Fruit fly (Drosophila melanogaster): ENCODE results near the gene CG31244.

The CG31244 gene

DNA sequence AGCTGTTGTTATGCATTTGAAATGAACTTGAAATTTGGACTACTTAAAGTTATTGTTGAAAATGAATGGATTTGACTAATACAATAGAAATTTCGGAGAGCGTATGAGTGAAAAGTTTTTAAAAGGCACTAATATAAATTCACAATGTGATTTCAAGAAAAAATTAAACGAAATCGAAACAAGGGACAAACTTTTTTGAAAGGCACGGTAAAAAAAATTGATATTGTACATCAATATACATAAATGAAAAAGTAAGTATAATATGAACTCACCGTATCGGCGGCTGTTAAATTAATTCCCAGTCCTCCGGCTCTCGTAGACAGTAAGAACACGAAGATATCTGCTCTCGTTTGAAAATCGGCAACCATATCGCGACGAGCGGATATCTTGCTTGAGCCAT lies at the start of gene CG31244:
CG31244 (minus strand) TSS at position 101 of the 400 bp plus-strand sequence.
- TF ChIP-seq toe (GFP tag; optimal IDR thresholded peaks at IDR 0.05), result no peak
- no peak for TF ChIP-seq Hr96 (GFP tag; optimal IDR thresholded peaks at IDR 0.05)
- no peak for TF ChIP-seq CG1620 (GFP tag; optimal IDR thresholded peaks at IDR 0.05)
- TF ChIP-seq kay (GFP tag; ENCODE audit: borderline replicate concordance), result no peak
- TF ChIP-seq ovo (GFP tag; optimal IDR thresholded peaks at IDR 0.05), result no peak
- no peak for TF ChIP-seq CG7101 (tag; optimal IDR thresholded peaks at IDR 0.05)
- no peak for TF ChIP-seq CG11617 (GFP tag; optimal IDR thresholded peaks at IDR 0.05)
- TF ChIP-seq Clk (GFP tag; optimal IDR thresholded peaks at IDR 0.05), result no peak

DNA sequence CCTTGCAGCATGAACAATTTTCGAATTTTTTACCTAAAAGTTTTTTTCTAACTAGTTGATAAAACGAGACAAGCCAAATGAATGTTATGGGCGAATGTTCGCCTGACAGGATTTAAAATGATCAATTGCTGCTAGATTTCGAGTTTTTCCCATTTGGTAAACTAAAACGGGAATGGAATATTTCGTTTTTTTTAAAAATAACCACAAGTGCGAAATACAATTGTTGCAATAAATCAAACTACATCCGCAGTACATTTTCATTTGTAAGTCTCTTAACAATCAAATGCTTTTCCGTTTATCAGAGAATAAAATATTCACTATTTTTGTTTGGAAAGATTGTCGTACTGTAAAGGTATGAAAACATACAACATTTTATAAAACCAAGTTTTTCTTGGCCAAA lies 26.7 kb upstream of the CG31244 start, which contains the start of gene CG3517:
CG3517 (minus strand) TSS at position 101 of the 400 bp plus-strand sequence.
- TF ChIP-seq Crg-1 (GFP tag; optimal IDR thresholded peaks at IDR 0.05) (no peak), Clk (GFP tag; optimal IDR thresholded peaks at IDR 0.05) (no peak), toe (GFP tag; optimal IDR thresholded peaks at IDR 0.05) (no peak), Hr96 (GFP tag; optimal IDR thresholded peaks at IDR 0.05) (no peak), pad (GFP tag; optimal IDR thresholded peaks at IDR 0.05) (no peak)

DNA sequence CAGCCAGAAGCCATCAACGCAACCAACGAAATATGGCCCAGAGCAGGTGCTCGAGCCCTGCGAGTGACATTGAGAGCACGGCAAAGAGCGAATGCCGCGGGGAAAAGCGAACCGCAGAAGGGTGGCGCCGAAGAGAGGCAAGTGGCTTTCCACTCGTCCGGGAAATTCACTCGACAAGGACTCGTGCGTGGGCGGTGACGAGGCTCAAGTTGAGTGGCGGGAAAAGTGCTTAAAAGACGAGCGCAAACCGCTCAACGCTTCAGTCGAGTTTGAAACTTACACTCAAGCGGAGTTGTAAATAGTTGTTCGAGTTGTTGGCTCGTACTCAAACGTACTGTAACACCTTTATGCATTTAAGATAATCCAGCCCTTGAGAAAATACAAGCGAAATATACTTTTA lies 14.1 kb upstream of the CG31244 start, which contains the start of gene CG31221:
CG31221 (plus strand) TSS at position 256 of the 400 bp plus-strand sequence.
- TF ChIP-seq CG14711 (tag; optimal IDR thresholded peaks at IDR 0.05) (no peak), Mnt (GFP tag; optimal IDR thresholded peaks at IDR 0.05) (no peak), CG7101 (tag; optimal IDR thresholded peaks at IDR 0.05) (no peak), Crg-1 (GFP tag; optimal IDR thresholded peaks at IDR 0.05) (no peak), CG5204 (GFP tag; optimal IDR thresholded peaks at IDR 0.05) (no peak), cnc (optimal IDR thresholded peaks at IDR 0.05) (no peak), cic (GFP tag; optimal IDR thresholded peaks at IDR 0.05) (no peak), pad (GFP tag; optimal IDR thresholded peaks at IDR 0.05) (no peak), CG7045 (GFP tag; optimal IDR thresholded peaks at IDR 0.05) (no peak), tj (GFP tag; optimal IDR thresholded peaks at IDR 0.05) (no peak), Hr96 (GFP tag; optimal IDR thresholded peaks at IDR 0.05) (no peak), CG12768 (GFP tag; optimal IDR thresholded peaks at IDR 0.05) (no peak), CG1620 (GFP tag; optimal IDR thresholded peaks at IDR 0.05) (no peak)

DNA sequence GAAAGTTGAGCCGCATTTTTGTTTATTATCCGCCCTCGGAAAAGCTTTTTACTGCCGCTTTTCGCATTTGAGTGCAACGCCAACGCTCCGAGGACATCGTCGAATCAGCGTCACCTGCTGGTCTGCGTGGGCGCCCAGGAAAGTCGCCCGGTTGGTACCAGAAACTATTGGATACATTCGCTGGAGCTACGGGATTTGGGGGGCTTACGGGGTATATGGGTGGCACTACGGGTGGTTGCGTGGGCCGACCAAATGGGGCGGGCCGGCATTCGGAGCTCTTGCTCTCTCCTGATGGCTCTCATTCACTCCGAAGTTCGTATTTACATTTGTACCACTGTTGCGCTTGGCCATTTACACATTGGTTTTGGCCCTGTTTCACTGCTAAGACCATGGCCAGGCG lies 13.0 kb upstream of the CG31244 start:
- TF ChIP-seq CG7045 (GFP tag; optimal IDR thresholded peaks at IDR 0.05) (no peak), Clk (GFP tag; optimal IDR thresholded peaks at IDR 0.05) (no peak), CG12768 (GFP tag; optimal IDR thresholded peaks at IDR 0.05) (no peak), toe (GFP tag; optimal IDR thresholded peaks at IDR 0.05) (no peak), ovo (GFP tag; optimal IDR thresholded peaks at IDR 0.05) (no peak), tj (GFP tag; optimal IDR thresholded peaks at IDR 0.05) (no peak), Crg-1 (GFP tag; optimal IDR thresholded peaks at IDR 0.05) (no peak), kay (GFP tag; ENCODE audit: borderline replicate concordance) (no peak), CG7101 (tag; optimal IDR thresholded peaks at IDR 0.05) (no peak), pad (GFP tag; optimal IDR thresholded peaks at IDR 0.05) (no peak), CG5204 (GFP tag; optimal IDR thresholded peaks at IDR 0.05) (no peak), cnc (optimal IDR thresholded peaks at IDR 0.05) (no peak), CG1620 (GFP tag; optimal IDR thresholded peaks at IDR 0.05) (no peak), Mnt (GFP tag; optimal IDR thresholded peaks at IDR 0.05) (no peak), cic (GFP tag; optimal IDR thresholded peaks at IDR 0.05) (no peak), CG33017 (tag; optimal IDR thresholded peaks at IDR 0.05) (no peak), Hr96 (GFP tag; optimal IDR thresholded peaks at IDR 0.05) (no peak), bab1 (GFP tag; optimal IDR thresholded peaks at IDR 0.05) (no peak), CG11617 (GFP tag; optimal IDR thresholded peaks at IDR 0.05) (no peak), CG14711 (tag; optimal IDR thresholded peaks at IDR 0.05) (no peak)

DNA sequence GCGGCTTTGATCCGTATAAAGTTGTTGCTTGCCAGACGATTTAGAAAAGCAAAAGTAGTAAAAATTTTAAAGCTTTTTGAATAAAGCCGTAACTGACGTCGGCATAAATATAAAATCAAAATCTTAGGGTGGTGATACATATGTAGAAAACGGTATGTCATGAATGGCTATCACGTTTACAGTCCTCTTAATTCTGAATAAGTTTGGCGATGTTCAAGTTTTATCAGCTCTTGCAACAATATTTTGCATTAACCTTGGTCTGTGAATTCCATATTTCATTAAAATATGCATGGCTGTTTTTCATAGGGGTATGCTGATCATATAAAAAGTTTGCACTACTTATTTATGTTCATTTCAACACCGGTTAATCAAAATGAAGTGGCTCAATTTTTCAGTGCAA lies 10.2 kb upstream of the CG31244 start, which contains the start of gene CG11626:
CG11626 (plus strand) TSS at position 301 of the 400 bp plus-strand sequence.
- TF ChIP-seq CG33017 (tag; optimal IDR thresholded peaks at IDR 0.05), result no peak

DNA sequence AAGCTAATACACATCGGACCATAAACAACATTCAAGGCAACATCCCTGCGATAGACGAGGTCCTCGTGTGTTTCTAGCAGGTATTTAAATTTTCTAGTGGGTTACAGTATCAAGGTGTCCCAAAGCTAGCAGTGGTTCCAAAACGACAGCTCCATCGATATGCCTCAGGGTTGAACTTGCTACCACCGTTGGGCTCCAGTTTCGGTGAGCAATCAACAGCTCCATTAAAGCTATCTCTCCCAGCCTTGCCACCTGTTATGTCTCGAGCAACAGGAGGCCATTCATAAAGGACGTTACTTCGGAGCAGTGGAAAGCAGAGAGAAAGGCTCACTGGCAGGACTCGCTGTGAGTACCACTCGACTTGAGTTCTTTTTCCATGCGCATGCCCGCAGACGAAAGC lies 8.5 kb upstream of the CG31244 start:
- no peak for TF ChIP-seq CG14711 (tag; optimal IDR thresholded peaks at IDR 0.05)
- TF ChIP-seq Hr96 (GFP tag; optimal IDR thresholded peaks at IDR 0.05), result no peak
- TF ChIP-seq CG7101 (tag; optimal IDR thresholded peaks at IDR 0.05), result no peak

DNA sequence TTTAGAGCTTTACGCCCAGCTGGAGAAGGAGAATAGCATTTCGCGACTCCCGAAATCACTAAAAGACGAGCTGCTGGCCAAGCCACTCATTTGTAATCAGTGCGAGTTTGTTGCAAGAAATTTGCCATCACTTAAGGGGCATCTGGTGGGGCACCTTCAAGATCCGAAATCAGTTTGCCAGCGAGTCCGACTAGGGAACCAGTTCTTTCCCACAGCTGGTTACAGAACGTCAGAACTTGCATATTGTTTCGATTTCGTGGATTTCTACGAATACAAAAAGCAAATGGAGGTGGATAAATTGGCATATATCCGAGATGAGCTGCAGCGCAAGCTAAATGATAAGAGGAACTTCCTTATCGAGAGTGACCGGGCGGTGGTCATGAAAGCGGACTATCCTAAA lies 5.9 kb upstream of the CG31244 start:
- TF ChIP-seq Hr96 (GFP tag; optimal IDR thresholded peaks at IDR 0.05), result no peak

DNA sequence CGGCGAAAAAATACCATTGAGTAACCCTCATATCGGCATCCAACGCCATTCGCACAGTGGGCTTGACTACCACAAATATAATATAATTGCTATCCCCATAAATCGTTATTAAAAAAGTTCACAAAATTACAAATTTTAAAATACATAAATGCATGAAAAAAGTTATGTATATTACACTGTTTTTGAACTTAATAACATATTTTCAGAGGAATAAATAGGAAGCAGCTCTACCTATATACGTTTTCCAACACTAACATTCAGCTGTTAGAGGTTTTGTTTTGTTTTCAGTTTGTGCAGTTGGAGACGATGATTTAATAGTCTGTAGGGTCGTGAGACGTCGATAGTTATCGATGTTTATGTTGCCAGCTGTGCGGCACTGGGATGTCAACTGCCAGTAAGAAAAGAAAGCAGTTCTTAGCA lies 4.7 kb upstream of the CG31244 start, which contains the start of the genes Ino80 and Aptx:
Ino80 (minus strand) TSS at position 58 of the 420 bp plus-strand sequence.
Aptx (plus strand) TSS at position 360 of the 420 bp plus-strand sequence.
- TF ChIP-seq pad (GFP tag; optimal IDR thresholded peaks at IDR 0.05), result peak; percentile 71
- peak; percentile 87 for TF ChIP-seq CG14711 (tag; optimal IDR thresholded peaks at IDR 0.05)
- peak; percentile 75 for TF ChIP-seq ovo (GFP tag; optimal IDR thresholded peaks at IDR 0.05)
- TF ChIP-seq toe (GFP tag; optimal IDR thresholded peaks at IDR 0.05), result peak; percentile 94
- TF ChIP-seq Crg-1 (GFP tag; optimal IDR thresholded peaks at IDR 0.05), result peak; percentile 84
- peak; percentile 68 for TF ChIP-seq tj (GFP tag; optimal IDR thresholded peaks at IDR 0.05)
- TF ChIP-seq CG1620 (GFP tag; optimal IDR thresholded peaks at IDR 0.05), result peak; percentile 91
- peak; percentile 91 for TF ChIP-seq CG12768 (GFP tag; optimal IDR thresholded peaks at IDR 0.05)
- TF ChIP-seq bab1 (GFP tag; optimal IDR thresholded peaks at IDR 0.05), result peak; percentile 92
- peak; percentile 91 for TF ChIP-seq CG7101 (tag; optimal IDR thresholded peaks at IDR 0.05)
- no peak for TF ChIP-seq cnc (optimal IDR thresholded peaks at IDR 0.05)
- TF ChIP-seq Clk (GFP tag; optimal IDR thresholded peaks at IDR 0.05), result peak; percentile 85
- no peak for TF ChIP-seq kay (GFP tag; ENCODE audit: borderline replicate concordance)
- TF ChIP-seq CG5204 (GFP tag; optimal IDR thresholded peaks at IDR 0.05), result peak; percentile 93
- peak; percentile 94 for TF ChIP-seq CG7045 (GFP tag; optimal IDR thresholded peaks at IDR 0.05)
- TF ChIP-seq CG11617 (GFP tag; optimal IDR thresholded peaks at IDR 0.05), result peak; percentile 88
- TF ChIP-seq Mnt (GFP tag; optimal IDR thresholded peaks at IDR 0.05), result peak; percentile 78
- peak; percentile 85 for TF ChIP-seq Hr96 (GFP tag; optimal IDR thresholded peaks at IDR 0.05)
- TF ChIP-seq cic (GFP tag; optimal IDR thresholded peaks at IDR 0.05), result peak; percentile 40
- peak; percentile 87 for TF ChIP-seq CG33017 (tag; optimal IDR thresholded peaks at IDR 0.05)

Measured in whole organism, adult.